ENCODE assay signal across 4 fruit fly cellular contexts in the genomic region with DNA sequence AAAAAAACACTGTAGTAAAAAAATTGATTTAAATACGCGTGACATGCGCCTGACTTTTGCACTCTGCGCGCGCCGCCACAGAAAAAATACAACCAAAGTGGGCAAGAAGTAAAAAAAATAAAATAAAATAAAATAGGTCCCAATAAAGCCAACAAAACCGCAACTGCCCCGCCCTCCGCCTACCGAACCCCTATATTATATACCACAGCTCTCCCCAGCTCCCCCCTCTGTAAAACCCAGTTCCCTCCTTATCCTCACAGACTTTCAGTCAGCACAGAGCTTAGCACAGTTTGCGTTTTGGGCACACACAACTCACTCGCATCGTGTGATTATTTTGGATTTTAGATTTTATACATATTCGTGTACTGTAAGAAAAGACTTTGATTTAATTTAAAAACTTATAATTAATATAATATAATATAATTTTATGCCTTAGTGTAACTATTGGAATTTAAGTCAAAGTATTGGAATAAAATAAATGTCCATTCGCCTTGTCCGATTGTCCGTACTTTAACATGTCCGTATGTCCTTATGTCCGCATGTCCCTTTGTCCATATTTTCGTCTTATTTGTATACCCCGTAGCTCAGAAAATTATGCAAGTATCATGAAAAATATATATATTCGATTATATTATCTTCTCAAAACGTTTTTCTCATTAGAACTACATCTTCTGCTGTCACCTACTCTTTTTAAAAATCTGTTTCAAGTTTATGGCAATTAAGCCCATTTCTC.
TF ChIP-seq lines count a peak whose summit lies in the region.

No protein-coding gene starts in this region.

- TF ChIP-seq CTCF in whole organism, embryonic (GFP tag; optimal IDR thresholded peaks at IDR 0.05; lab: Kevin White, UChicago), result no peak

TF ChIP-seq in whole organism, embryonic, 481 proteins besides CTCF, POLR2A, EP300 and RAD21:
- TF ChIP-seq nom (GFP tag; optimal IDR thresholded peaks at IDR 0.05; lab: Kevin White, UChicago), result peak; percentile 44
- 0 out of 2 replicates have a peak, but pooled peaks have one; percentile 9 for TF ChIP-seq Xrp1 (GFP tag; IDR thresholded peaks at IDR 0.05; lab: Robert Waterston, UW)
- no peak for TF ChIP-seq fru (optimal IDR thresholded peaks at IDR 0.05; lab: Kevin White, UChicago)
- no peak for TF ChIP-seq CG6765 (GFP tag; optimal IDR thresholded peaks at IDR 0.05; lab: Kevin White, UChicago)
- TF ChIP-seq crol (GFP tag; IDR thresholded peaks at IDR 0.05; lab: Robert Waterston, UW), result peak; percentile 31; the same call in 1 of the 2 replicates
TF ChIP-seq in whole organism, embryonic: peak in this region for 3.

TF ChIP-seq in whole organism, prepupa, 60 proteins besides CTCF, POLR2A, EP300 and RAD21 (continues in another document):
- peak; percentile 20 for TF ChIP-seq CG4318 (GFP tag; optimal IDR thresholded peaks at IDR 0.05; lab: Kevin White, UChicago)
- no peak for TF ChIP-seq vri (GFP tag; optimal IDR thresholded peaks at IDR 0.05; lab: Kevin White, UChicago)
- peak in 1 of 2 experiments; percentile 21 for TF ChIP-seq salr (GFP tag; optimal IDR thresholded peaks at IDR 0.05; lab: Kevin White, UChicago)
- no peak for TF ChIP-seq CG16779 (tag; optimal IDR thresholded peaks at IDR 0.05; lab: Kevin White, UChicago)
- peak; percentile 45; the same call in 1 of the 3 replicates for TF ChIP-seq CG8119 (GFP tag; IDR thresholded peaks at IDR 0.05; lab: Robert Waterston, UW)
- peak; percentile 30 for TF ChIP-seq pdm3 (GFP tag; optimal IDR thresholded peaks at IDR 0.05; lab: Kevin White, UChicago)
- TF ChIP-seq CG9139 (GFP tag; optimal IDR thresholded peaks at IDR 0.05; lab: Kevin White, UChicago), result peak; percentile 13
- TF ChIP-seq Hr4 (GFP tag; optimal IDR thresholded peaks at IDR 0.05; lab: Kevin White, UChicago), result peak; percentile 53
- no peak for TF ChIP-seq CG10669 (GFP tag; optimal IDR thresholded peaks at IDR 0.05; lab: Kevin White, UChicago)
- TF ChIP-seq CG3032 (tag; optimal IDR thresholded peaks at IDR 0.05; lab: Kevin White, UChicago), result no peak
- TF ChIP-seq Sox102F (GFP tag; optimal IDR thresholded peaks at IDR 0.05; lab: Kevin White, UChicago), result no peak
- no peak for TF ChIP-seq Blimp-1 (GFP tag; optimal IDR thresholded peaks at IDR 0.05; lab: Kevin White, UChicago)
- TF ChIP-seq CG15336 (GFP tag; IDR thresholded peaks at IDR 0.05; lab: Robert Waterston, UW), result 0 out of 2 replicates have a peak, but pooled peaks have one; percentile 11
- no peak for TF ChIP-seq CG11762 (GFP tag; optimal IDR thresholded peaks at IDR 0.05; lab: Kevin White, UChicago; ENCODE audit: insufficient read depth)
- TF ChIP-seq CG11902 (GFP tag; optimal IDR thresholded peaks at IDR 0.05; lab: Kevin White, UChicago), result no peak
- TF ChIP-seq net (GFP tag; optimal IDR thresholded peaks at IDR 0.05; lab: Kevin White, UChicago), result no peak
- TF ChIP-seq acj6 (GFP tag; optimal IDR thresholded peaks at IDR 0.05; lab: Kevin White, UChicago), result peak; percentile 2
- no peak for TF ChIP-seq Ets96B (tag; optimal IDR thresholded peaks at IDR 0.05; lab: Kevin White, UChicago)
- peak; percentile 15; the same call in 1 of the 2 replicates for TF ChIP-seq CG11294 (GFP tag; IDR thresholded peaks at IDR 0.05; lab: Robert Waterston, UW)
- TF ChIP-seq Met (GFP tag; optimal IDR thresholded peaks at IDR 0.05; lab: Kevin White, UChicago), result no peak
- TF ChIP-seq CG6792 (GFP tag; optimal IDR thresholded peaks at IDR 0.05; lab: Kevin White, UChicago), result peak; percentile 2
- TF ChIP-seq CG6163 (GFP tag; IDR thresholded peaks at IDR 0.05; lab: Robert Waterston, UW), result peak; percentile 62; the same call in 2 of the 3 replicates
- no peak for TF ChIP-seq Hr38 (GFP tag; optimal IDR thresholded peaks at IDR 0.05; lab: Kevin White, UChicago)
- no peak for TF ChIP-seq Gug (GFP tag; IDR thresholded peaks at IDR 0.05; lab: Robert Waterston, UW)

TF ChIP-seq in whole organism, pupa, 21 proteins besides CTCF, POLR2A, EP300 and RAD21:
- TF ChIP-seq gl (tag; optimal IDR thresholded peaks at IDR 0.05; lab: Kevin White, UChicago) (no peak), CG34367 (tag; optimal IDR thresholded peaks at IDR 0.05; lab: Kevin White, UChicago) (no peak), CG32121 (GFP tag; IDR thresholded peaks at IDR 0.05; lab: Robert Waterston, UW) (peak; percentile 39; the same call in 1 of the 2 replicates), CG13204 (GFP tag; optimal IDR thresholded peaks at IDR 0.05; lab: Kevin White, UChicago) (no peak), fd96Ca (GFP tag; IDR thresholded peaks at IDR 0.05; lab: Robert Waterston, UW) (peak; percentile 41; the same call in 1 of the 3 replicates), CG17806 (tag; optimal IDR thresholded peaks at IDR 0.05; lab: Kevin White, UChicago) (peak; percentile 16), CG9948 (tag; optimal IDR thresholded peaks at IDR 0.05; lab: Kevin White, UChicago) (peak; percentile 1), CG4496 (GFP tag; IDR thresholded peaks at IDR 0.05; lab: Robert Waterston, UW) (peak; percentile 69; the same call in 2 of the 3 replicates), CG8159 (tag; optimal IDR thresholded peaks at IDR 0.05; lab: Kevin White, UChicago) (no peak), Ets98B (GFP tag; IDR thresholded peaks at IDR 0.05; lab: Robert Waterston, UW) (peak; percentile 30), CG12605 (GFP tag; IDR thresholded peaks at IDR 0.05; lab: Robert Waterston, UW) (0 out of 2 replicates have a peak, but pooled peaks have one; percentile 11), rn (GFP tag; IDR thresholded peaks at IDR 0.05; lab: Robert Waterston, UW) (0 out of 2 replicates have a peak, but pooled peaks have one; percentile 3)

TF ChIP-seq in whole organism, wandering third instar larva, 38 proteins besides CTCF, POLR2A, EP300 and RAD21:
- TF ChIP-seq Sp1 (GFP tag; optimal IDR thresholded peaks at IDR 0.05; lab: Kevin White, UChicago) (no peak), psq (GFP tag; optimal IDR thresholded peaks at IDR 0.05; lab: Kevin White, UChicago) (peak; percentile 11)
